Worm (Caenorhabditis elegans) whole organism, L4/young adult: ENCODE results near the gene M176.10.
"Not testable (repeated sequence)": the region's sequence is repeated elsewhere in the genome, so short reads cannot be mapped to it uniquely, and the experiment has no call there.

Source experiments
- W03F9.2 ChIP-seq: fragments of 150-350 bp; optimal IDR thresholded peaks from 2 replicates; lab custom pipeline; 2014; ENCODE audit warnings: missing biosample characterization, missing genetic modification characterization
- him-1 ChIP-seq: sonication (generic microtip); optimal IDR thresholded peaks from 2 replicates; lab custom pipeline; 2016; ENCODE audit warnings: missing genotype, missing genetic modification reagents, missing genetic modification characterization, missing compliant biosample characterization

DNA sequence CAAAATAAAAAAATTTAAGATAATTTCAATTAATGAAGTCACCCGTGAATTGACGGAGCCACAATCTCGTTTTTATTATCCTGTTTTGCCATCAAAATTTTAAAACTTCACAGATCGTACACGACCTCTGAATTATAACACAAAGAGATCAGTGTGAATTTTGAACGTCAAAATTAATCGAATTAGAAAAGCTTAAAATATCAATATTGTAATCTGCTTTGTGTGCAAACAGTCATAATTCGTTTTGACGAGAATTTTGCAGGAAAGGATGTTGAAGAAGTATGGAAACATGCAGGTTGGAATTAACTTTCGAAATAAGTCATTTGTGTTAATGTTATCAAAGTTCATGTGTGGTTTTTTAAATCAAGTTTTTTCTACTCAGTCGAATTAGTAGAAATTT, 35.9 kb upstream of the M176.10 start, which contains the start of gene chil-21:
- not testable (repeated sequence) for TF ChIP-seq him-1, W03F9.2 (tag; lab: Kevin White, UChicago)
